Worm (Caenorhabditis elegans) whole organism, mixed stage, embryonic: ENCODE data around the gene F13H10.9.

ENCODE experiments used
- ces-1 ChIP-seq: fragments of 150-350 bp; optimal IDR thresholded peaks from 2 replicates; lab custom pipeline; 2014; ENCODE audit warnings: missing biosample characterization, missing genetic modification reagents, missing genetic modification characterization
- nhr-12 ChIP-seq: fragments of 150-350 bp; optimal IDR thresholded peaks from 2 replicates; lab custom pipeline; 2014; ENCODE audit warnings: missing biosample characterization, missing genetic modification characterization
- nhr-2 ChIP-seq: fragments of 150-350 bp; optimal IDR thresholded peaks from 2 replicates; lab custom pipeline; 2014; ENCODE audit warnings: missing biosample characterization, missing genetic modification characterization
- nhr-237 ChIP-seq: fragments of 150-350 bp; optimal IDR thresholded peaks from 2 replicates; lab custom pipeline; 2014; ENCODE audit warnings: missing biosample characterization, missing genetic modification characterization
- sem-2 ChIP-seq: fragments of 200-800 bp; sonication (Bioruptor generic); optimal IDR thresholded peaks from 2 replicates; lab custom pipeline; 2018; ENCODE audit warnings: mild to moderate bottlenecking, missing genetic modification characterization, missing compliant biosample characterization
- snpc-4 ChIP-seq: fragments of 150-350 bp; optimal IDR thresholded peaks from 2 replicates; lab custom pipeline; 2014; ENCODE audit warnings: missing biosample characterization, missing genetic modification characterization
- sptf-1 ChIP-seq: sonication (generic microtip); optimal IDR thresholded peaks from 2 replicates; lab custom pipeline; 2017; ENCODE audit warnings: mild to moderate bottlenecking, missing genetic modification characterization, moderate library complexity, missing compliant biosample characterization

DNA sequence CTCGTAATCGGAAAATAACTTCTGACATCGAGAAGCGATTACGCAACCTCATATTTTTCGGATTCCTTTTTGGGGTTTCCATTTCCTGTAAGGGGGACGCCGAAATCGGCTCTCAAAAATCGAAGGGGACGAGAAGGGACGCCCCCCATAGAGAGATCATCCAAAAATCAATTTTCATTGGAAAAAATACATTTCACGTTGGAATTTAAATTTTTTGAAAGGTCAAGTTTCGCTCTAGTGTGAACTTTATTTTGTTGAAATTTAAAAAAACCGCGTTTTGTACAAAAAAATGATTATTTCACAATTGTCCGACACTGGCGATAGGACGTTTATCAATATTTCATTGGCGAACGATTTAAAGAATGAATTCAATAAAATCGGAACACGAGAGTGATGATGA is 49.7 kb upstream of the F13H10.9 start, which contains the start of gene Y69E1A.3:
- no peak for TF ChIP-seq nhr-2 (tag; lab: Kevin White, UChicago)
- TF ChIP-seq ces-1 (GFP tag; lab: Kevin White, UChicago), result no peak
- TF ChIP-seq nhr-237 (tag; lab: Kevin White, UChicago), result no peak
- TF ChIP-seq sptf-1 (tag; lab: Kevin White, UChicago), result no peak
- no peak for TF ChIP-seq sem-2 (GFP tag; lab: Kevin White, UChicago)
- no peak for TF ChIP-seq nhr-12 (tag; lab: Kevin White, UChicago)
- no peak for TF ChIP-seq snpc-4 (tag; lab: Kevin White, UChicago)
